ENCODE assay signal across 5 fruit fly cellular contexts in genomic region chrX:15983501-15983900, dm6.
TF ChIP-seq lines count a peak whose summit lies in the region.

Gene Slc25A46a, plus strand, starts transcription at chrX:15983772.

- no peak for TF ChIP-seq CTCF in whole organism, embryonic (GFP tag; optimal IDR thresholded peaks at IDR 0.05; lab: Kevin White, UChicago)

TF ChIP-seq in whole organism, adult, 20 proteins besides CTCF, POLR2A, EP300 and RAD21:
- TF ChIP-seq bab1 (GFP tag; optimal IDR thresholded peaks at IDR 0.05; lab: Kevin White, UChicago) = peak; percentile 28
- no peak for TF ChIP-seq CG14711 (tag; optimal IDR thresholded peaks at IDR 0.05; lab: Kevin White, UChicago)
- TF ChIP-seq CG12768 (GFP tag; optimal IDR thresholded peaks at IDR 0.05; lab: Kevin White, UChicago) = no peak
- TF ChIP-seq CG7045 (GFP tag; optimal IDR thresholded peaks at IDR 0.05; lab: Kevin White, UChicago) = no peak

TF ChIP-seq in whole organism, embryonic, 481 proteins besides CTCF, POLR2A, EP300 and RAD21 (continues in another document):
- TF ChIP-seq CG12659 (GFP tag; optimal IDR thresholded peaks at IDR 0.05; lab: Kevin White, UChicago) (peak; percentile 26), hth (optimal IDR thresholded peaks at IDR 0.05; lab: Kevin White, UChicago) (no peak), CoRest (tag; optimal IDR thresholded peaks at IDR 0.05; lab: Kevin White, UChicago) (peak; percentile 20), CG30020 (tag; optimal IDR thresholded peaks at IDR 0.05; lab: Kevin White, UChicago) (peak; percentile 94), tll (GFP tag; optimal IDR thresholded peaks at IDR 0.05; lab: Kevin White, UChicago) (no peak), nmo (GFP tag; optimal IDR thresholded peaks at IDR 0.05; lab: Kevin White, UChicago) (peak; percentile 19), stwl (tag; optimal IDR thresholded peaks at IDR 0.05; lab: Kevin White, UChicago) (peak; percentile 9), ems (GFP tag; optimal IDR thresholded peaks at IDR 0.05; lab: Kevin White, UChicago) (no peak), ERR (GFP tag; optimal IDR thresholded peaks at IDR 0.05; lab: Kevin White, UChicago) (no peak), row (GFP tag; IDR thresholded peaks at IDR 0.05; lab: Robert Waterston, UW) (peak; percentile 65), CG16815 (GFP tag; optimal IDR thresholded peaks at IDR 0.05; lab: Kevin White, UChicago) (no peak), seq (GFP tag; IDR thresholded peaks at IDR 0.05; lab: Robert Waterston, UW) (no peak), crp (GFP tag; optimal IDR thresholded peaks at IDR 0.05; lab: Kevin White, UChicago) (peak in 1 of 2 experiments; percentile 13), NC2β (GFP tag; optimal IDR thresholded peaks at IDR 0.05; lab: Kevin White, UChicago) (no peak), MBD-R2 (GFP tag; IDR thresholded peaks at IDR 0.05; lab: Robert Waterston, UW) (peak; percentile 45), Atf6 (GFP tag; IDR thresholded peaks at IDR 0.05; lab: Robert Waterston, UW) (0 out of 2 replicates have a peak, but pooled peaks have one; percentile 25), D19A (tag; optimal IDR thresholded peaks at IDR 0.05; lab: Kevin White, UChicago) (peak; percentile 21), CG8290 (GFP tag; optimal IDR thresholded peaks at IDR 0.05; lab: Kevin White, UChicago) (peak; percentile 12), CG8290 (tag; optimal IDR thresholded peaks at IDR 0.05; lab: Kevin White, UChicago) (no peak), CG15514 (GFP tag; optimal IDR thresholded peaks at IDR 0.05; lab: Kevin White, UChicago) (peak; percentile 20), CG2120 (GFP tag; optimal IDR thresholded peaks at IDR 0.05; lab: Kevin White, UChicago) (peak; percentile 11), CG2712 (tag; optimal IDR thresholded peaks at IDR 0.05; lab: Kevin White, UChicago) (peak; percentile 5)

TF ChIP-seq in whole organism, prepupa, 60 proteins besides CTCF, POLR2A, EP300 and RAD21 (continues in another document):
- TF ChIP-seq Eip75B (GFP tag; optimal IDR thresholded peaks at IDR 0.05; lab: Kevin White, UChicago) (no peak), svp (GFP tag; lab: Kevin White, UChicago) (peak; percentile 66), esn (GFP tag; optimal IDR thresholded peaks at IDR 0.05; lab: Kevin White, UChicago) (peak; percentile 17), CG6792 (GFP tag; optimal IDR thresholded peaks at IDR 0.05; lab: Kevin White, UChicago) (no peak), CG3032 (tag; optimal IDR thresholded peaks at IDR 0.05; lab: Kevin White, UChicago) (peak; percentile 7), fkh (GFP tag; optimal IDR thresholded peaks at IDR 0.05; lab: Kevin White, UChicago) (no peak), Lpt (GFP tag; optimal IDR thresholded peaks at IDR 0.05; lab: Kevin White, UChicago) (no peak), CG6276 (GFP tag; optimal IDR thresholded peaks at IDR 0.05; lab: Kevin White, UChicago) (no peak), Smox (GFP tag; optimal IDR thresholded peaks at IDR 0.05; lab: Kevin White, UChicago) (no peak), net (GFP tag; optimal IDR thresholded peaks at IDR 0.05; lab: Kevin White, UChicago) (no peak), CG10669 (GFP tag; optimal IDR thresholded peaks at IDR 0.05; lab: Kevin White, UChicago) (no peak), Hr39 (GFP tag; optimal IDR thresholded peaks at IDR 0.05; lab: Kevin White, UChicago) (no peak), fd59A (GFP tag; optimal IDR thresholded peaks at IDR 0.05; lab: Kevin White, UChicago) (no peak), cyc (GFP tag; optimal IDR thresholded peaks at IDR 0.05; lab: Kevin White, UChicago) (peak; percentile 7), CG7368 (GFP tag; optimal IDR thresholded peaks at IDR 0.05; lab: Kevin White, UChicago) (no peak), Eip93F (GFP tag; optimal IDR thresholded peaks at IDR 0.05; lab: Kevin White, UChicago) (no peak), CG11762 (GFP tag; optimal IDR thresholded peaks at IDR 0.05; lab: Kevin White, UChicago; ENCODE audit: insufficient read depth) (no peak), CG6808 (GFP tag; optimal IDR thresholded peaks at IDR 0.05; lab: Kevin White, UChicago) (no peak), eg (GFP tag; IDR thresholded peaks at IDR 0.05; lab: Robert Waterston, UW) (no peak), Eip78C (GFP tag; lab: Kevin White, UChicago) (peak; percentile 46), Blimp-1 (GFP tag; optimal IDR thresholded peaks at IDR 0.05; lab: Kevin White, UChicago) (no peak), lz (GFP tag; optimal IDR thresholded peaks at IDR 0.05; lab: Kevin White, UChicago) (no peak), CG1621 (tag; optimal IDR thresholded peaks at IDR 0.05; lab: Kevin White, UChicago) (no peak), CG10631 (GFP tag; optimal IDR thresholded peaks at IDR 0.05; lab: Kevin White, UChicago) (peak; percentile 17)

TF ChIP-seq in whole organism, pupa, 21 proteins besides CTCF, POLR2A, EP300 and RAD21:
- no peak for TF ChIP-seq Pif1B (GFP tag; optimal IDR thresholded peaks at IDR 0.05; lab: Kevin White, UChicago)
- no peak for TF ChIP-seq Ets98B (GFP tag; IDR thresholded peaks at IDR 0.05; lab: Robert Waterston, UW)
- no peak for TF ChIP-seq gl (tag; optimal IDR thresholded peaks at IDR 0.05; lab: Kevin White, UChicago)
- TF ChIP-seq CG4496 (GFP tag; IDR thresholded peaks at IDR 0.05; lab: Robert Waterston, UW) = 0 out of 3 replicates have a peak, but pooled peaks have one; percentile 14
- TF ChIP-seq CG8159 (tag; optimal IDR thresholded peaks at IDR 0.05; lab: Kevin White, UChicago) = peak; percentile 6
- TF ChIP-seq CG12605 (GFP tag; IDR thresholded peaks at IDR 0.05; lab: Robert Waterston, UW) = no peak
- TF ChIP-seq EcR (GFP tag; optimal IDR thresholded peaks at IDR 0.05; lab: Kevin White, UChicago) = no peak

TF ChIP-seq in whole organism, wandering third instar larva, 38 proteins besides CTCF, POLR2A, EP300 and RAD21:
- no peak for TF ChIP-seq fru (GFP tag; optimal IDR thresholded peaks at IDR 0.05; lab: Kevin White, UChicago)
- no peak for TF ChIP-seq psq (GFP tag; optimal IDR thresholded peaks at IDR 0.05; lab: Kevin White, UChicago)
- no peak for TF ChIP-seq Dfd (GFP tag; optimal IDR thresholded peaks at IDR 0.05; lab: Kevin White, UChicago)
- TF ChIP-seq woc (GFP tag; optimal IDR thresholded peaks at IDR 0.05; lab: Kevin White, UChicago) = peak; percentile 7
- TF ChIP-seq Jra (GFP tag; optimal IDR thresholded peaks at IDR 0.05; lab: Kevin White, UChicago) = no peak
- peak; percentile 8 for TF ChIP-seq HLH106 (tag; optimal IDR thresholded peaks at IDR 0.05; lab: Kevin White, UChicago)
